Worm (Caenorhabditis elegans) whole organism, L1 larva: ENCODE measurements around the gene Y45G5AM.7.

Experiments
- C04F5.9 ChIP-seq: sonication (generic microtip); optimal IDR thresholded peaks from 2 replicates; lab custom pipeline; 2016; ENCODE audit warnings: missing genetic modification characterization, missing compliant biosample characterization
- C16A3.4 ChIP-seq: fragments of 150-350 bp; optimal IDR thresholded peaks from 2 replicates; lab custom pipeline; 2014; ENCODE audit warnings: missing biosample characterization, missing genetic modification characterization
- F16B12.6 ChIP-seq: fragments of 150-350 bp; optimal IDR thresholded peaks from 2 replicates; lab custom pipeline; 2014; ENCODE audit warnings: missing biosample characterization, missing genetic modification characterization
- aha-1 ChIP-seq: fragments of 150-350 bp; optimal IDR thresholded peaks from 2 replicates; lab custom pipeline; 2014; ENCODE audit warnings: missing biosample characterization, missing genetic modification characterization
- alr-1 ChIP-seq: fragments of 200-800 bp; sonication (Bioruptor generic); optimal IDR thresholded peaks from 2 replicates; lab custom pipeline; 2018; ENCODE audit warnings: borderline replicate concordance, mild to moderate bottlenecking, missing genetic modification characterization, missing compliant biosample characterization
- ama-1 ChIP-seq: fragments of 150-350 bp; optimal IDR thresholded peaks from 2 replicates; lab custom pipeline; 2014
- ceh-8 ChIP-seq: fragments of 200-800 bp; sonication (Bioruptor generic); optimal IDR thresholded peaks from 2 replicates; lab custom pipeline; 2018; ENCODE audit warnings: mild to moderate bottlenecking, missing genetic modification characterization, moderate library complexity, missing compliant biosample characterization
- ceh-88 ChIP-seq: fragments of 200-800 bp; sonication (Bioruptor generic); IDR thresholded peaks from 2 replicates; pipeline ENCODE4 v1.3.6; 2022; ENCODE audit warnings: missing genetic modification characterization, missing compliant biosample characterization
- dsc-1 ChIP-seq: sonication (generic microtip); optimal IDR thresholded peaks from 2 replicates; lab custom pipeline; 2016; ENCODE audit warnings: mild to moderate bottlenecking, missing genetic modification characterization, missing compliant biosample characterization
- efl-1 ChIP-seq, 4 experiments: fragments of 150-350 bp; optimal IDR thresholded peaks in 3 of 4; peaks in 1 of 4; 1 replicate in 1 of 4; 2 replicates in 3 of 4; lab custom pipeline; 2014; ENCODE audit warnings: missing biosample characterization in 2 of 4, missing genetic modification characterization in 2 of 4, missing genetic modification reagents in 2 of 4
- egl-27 ChIP-seq, 2 experiments: fragments of 150-350 bp in 1 of 2; sonication (generic microtip); optimal IDR thresholded peaks; 3 replicates each; lab custom pipeline; 2017 to 2018; ENCODE audit warnings: missing biosample characterization in 2 of 2, missing genetic modification characterization in 2 of 2, missing genetic modification reagents in 2 of 2
- elt-2 ChIP-seq: sonication (generic microtip); optimal IDR thresholded peaks from 2 replicates; lab custom pipeline; 2016; ENCODE audit warnings: missing genetic modification characterization, mild to moderate bottlenecking, inconsistent platforms, missing compliant biosample characterization, missing genetic modification reagents
- fkh-10 ChIP-seq: sonication (generic microtip); optimal IDR thresholded peaks from 2 replicates; lab custom pipeline; 2017; ENCODE audit warnings: missing biosample characterization, missing genetic modification reagents, missing genetic modification characterization
- fkh-8 ChIP-seq: sonication (generic microtip); optimal IDR thresholded peaks from 2 replicates; lab custom pipeline; 2016; ENCODE audit warnings: mild to moderate bottlenecking, missing genetic modification characterization, missing compliant biosample characterization
- fos-1 ChIP-seq: fragments of 150-350 bp; optimal IDR thresholded peaks from 2 replicates; lab custom pipeline; 2014; ENCODE audit warnings: missing biosample characterization, missing genetic modification characterization
- grh-1 ChIP-seq: fragments of 200-800 bp; sonication (Bioruptor generic); IDR thresholded peaks from 2 replicates; pipeline ENCODE4 v1.3.6; 2022; ENCODE audit warnings: missing genetic modification reagents, missing genetic modification characterization, missing compliant biosample characterization
- hpl-2 ChIP-seq: fragments of 150-350 bp; optimal IDR thresholded peaks from 2 replicates; lab custom pipeline; 2014; ENCODE audit warnings: missing biosample characterization, missing genetic modification reagents, missing genetic modification characterization
- irx-1 ChIP-seq: sonication (generic microtip); optimal IDR thresholded peaks from 2 replicates; lab custom pipeline; 2016; ENCODE audit warnings: missing genetic modification characterization, missing compliant biosample characterization
- isw-1 ChIP-seq: fragments of 200-800 bp; sonication (Bioruptor generic); IDR thresholded peaks from 2 replicates; pipeline ENCODE4 v1.3.6; 2022; ENCODE audit warnings: missing genetic modification characterization, missing compliant biosample characterization
- jun-1 ChIP-seq: fragments of 150-350 bp; optimal IDR thresholded peaks from 2 replicates; lab custom pipeline; 2014; ENCODE audit warnings: missing biosample characterization, missing genetic modification reagents, missing genetic modification characterization
- lin-14 ChIP-seq: fragments of 200-800 bp; sonication (Bioruptor generic); optimal IDR thresholded peaks from 2 replicates; lab custom pipeline; 2018; ENCODE audit warnings: mild to moderate bottlenecking, missing genetic modification characterization, moderate library complexity, missing compliant biosample characterization
- lin-15B ChIP-seq: fragments of 150-350 bp; sonication (generic microtip); optimal IDR thresholded peaks from 3 replicates; lab custom pipeline; 2014; ENCODE audit warnings: missing biosample characterization, missing genetic modification characterization
- lin-35 ChIP-seq, 2 experiments: fragments of 150-350 bp; optimal IDR thresholded peaks; 2 replicates each; lab custom pipeline; 2014; ENCODE audit warnings: missing biosample characterization in 2 of 2, missing genetic modification characterization in 2 of 2, missing genetic modification reagents in 2 of 2
- lin-39 ChIP-seq: fragments of 150-350 bp; optimal IDR thresholded peaks from 2 replicates; lab custom pipeline; 2014; ENCODE audit warnings: missing biosample characterization, missing genetic modification reagents, missing genetic modification characterization
- lir-3 ChIP-seq: sonication (generic microtip); optimal IDR thresholded peaks from 2 replicates; lab custom pipeline; 2016; ENCODE audit warnings: mild to moderate bottlenecking, missing genetic modification characterization, moderate library complexity, missing compliant biosample characterization; ENCODE audit not compliant: poor library complexity
- lsy-2 ChIP-seq, 2 experiments: fragments of 150-350 bp; optimal IDR thresholded peaks; 2 replicates each; lab custom pipeline; 2014; ENCODE audit warnings: missing biosample characterization in 2 of 2, missing genetic modification characterization in 2 of 2
- nhr-11 ChIP-seq: fragments of 150-350 bp; optimal IDR thresholded peaks from 2 replicates; lab custom pipeline; 2014; ENCODE audit warnings: missing biosample characterization, missing genetic modification characterization
- nhr-19 ChIP-seq: fragments of 200-800 bp; sonication (Bioruptor generic); conservative IDR thresholded peaks from 2 replicates; pipeline ENCODE4 v1.3.6; 2022; ENCODE audit warnings: missing genetic modification characterization, missing compliant biosample characterization
- nhr-237 ChIP-seq: fragments of 150-350 bp; optimal IDR thresholded peaks from 2 replicates; lab custom pipeline; 2014; ENCODE audit warnings: missing biosample characterization, missing genetic modification characterization
- nhr-71 ChIP-seq: sonication (generic microtip); optimal IDR thresholded peaks from 2 replicates; lab custom pipeline; 2016; ENCODE audit warnings: mild to moderate bottlenecking, missing genetic modification characterization, moderate library complexity, missing compliant biosample characterization
- nhr-76 ChIP-seq: sonication (generic microtip); optimal IDR thresholded peaks from 2 replicates; lab custom pipeline; 2017; ENCODE audit warnings: missing biosample characterization, missing genetic modification characterization
- nhr-85 ChIP-seq: sonication (generic microtip); peaks from one replicate; lab custom pipeline; 2016; ENCODE audit warnings: missing genetic modification characterization, inconsistent platforms, missing compliant biosample characterization
- nhr-90 ChIP-seq: sonication (generic microtip); optimal IDR thresholded peaks from 2 replicates; lab custom pipeline; 2016; ENCODE audit warnings: mild to moderate bottlenecking, missing genetic modification characterization, missing compliant biosample characterization; ENCODE audit not compliant: poor library complexity
- pag-3 ChIP-seq: sonication (generic microtip); optimal IDR thresholded peaks from 2 replicates; lab custom pipeline; 2017; ENCODE audit warnings: missing genetic modification characterization, mild to moderate bottlenecking, missing compliant biosample characterization, antibody characterized with exemption, borderline replicate concordance; ENCODE audit not compliant: insufficient read depth
- pqm-1 ChIP-seq: sonication (generic microtip); optimal IDR thresholded peaks from 3 replicates; lab custom pipeline; 2017; ENCODE audit warnings: missing biosample characterization, missing genetic modification characterization
- snu-23 ChIP-seq: sonication (generic microtip); optimal IDR thresholded peaks from 2 replicates; lab custom pipeline; 2016; ENCODE audit warnings: missing genetic modification characterization, missing compliant biosample characterization
- sox-4 ChIP-seq: sonication (generic microtip); optimal IDR thresholded peaks from 2 replicates; lab custom pipeline; 2016; ENCODE audit warnings: missing genetic modification characterization, missing compliant biosample characterization
- sptf-1 ChIP-seq: fragments of 150-350 bp; optimal IDR thresholded peaks from 2 replicates; lab custom pipeline; 2014; ENCODE audit warnings: missing biosample characterization, missing genetic modification characterization
- tbx-2 ChIP-seq: sonication (generic microtip); optimal IDR thresholded peaks from 2 replicates; lab custom pipeline; 2016; ENCODE audit warnings: missing genetic modification characterization, missing compliant biosample characterization
- unc-30 ChIP-seq: sonication (generic microtip); optimal IDR thresholded peaks from 2 replicates; lab custom pipeline; 2017; ENCODE audit warnings: missing biosample characterization, missing genetic modification characterization
- unc-62 ChIP-seq: fragments of 150-350 bp; optimal IDR thresholded peaks from 2 replicates; lab custom pipeline; 2014; ENCODE audit warnings: missing biosample characterization, missing genetic modification reagents, missing genetic modification characterization
- unc-86 ChIP-seq: sonication (generic microtip); optimal IDR thresholded peaks from 2 replicates; lab custom pipeline; 2016; ENCODE audit warnings: missing genetic modification characterization, missing compliant biosample characterization
- unc-98 ChIP-seq: fragments of 200-800 bp; sonication (Bioruptor generic); IDR thresholded peaks from 2 replicates; pipeline ENCODE4 v1.3.6; 2022; ENCODE audit warnings: missing genetic modification characterization, missing compliant biosample characterization
- zag-1 ChIP-seq: fragments of 150-350 bp; optimal IDR thresholded peaks from 2 replicates; lab custom pipeline; 2014; ENCODE audit warnings: missing biosample characterization, missing genetic modification characterization
- ztf-11 ChIP-seq, 2 experiments: sonication (generic microtip); optimal IDR thresholded peaks; 2 replicates each; lab custom pipeline; 2016 to 2017; ENCODE audit warnings: missing genetic modification characterization in 2 of 2, missing biosample characterization in 1 of 2, missing compliant biosample characterization in 1 of 2
- ztf-4 ChIP-seq: fragments of 150-350 bp; optimal IDR thresholded peaks from 2 replicates; lab custom pipeline; 2014; ENCODE audit warnings: missing biosample characterization, missing genetic modification characterization

Y45G5AM.7 gene

ce11 chrV:4143034-4143433 lies 27.0 kb downstream of the Y45G5AM.7 start (continued):
- TF ChIP-seq jun-1 (tag; lab: Kevin White, UChicago) (peak; percentile 26), isw-1 (GFP tag; lab: Robert Waterston, UW) (peak; percentile 83), nhr-11 (tag; lab: Kevin White, UChicago) (peak; percentile 20), unc-98 (GFP tag; lab: Robert Waterston, UW) (no peak), lin-35 (GFP tag; optimal IDR thresholded peaks at IDR 0.05; lab: Kevin White, UChicago) (peak; percentile 81 to 86), aha-1 (peak; percentile 70), fkh-10 (peak; percentile 22)

- TF ChIP-seq hpl-2 (GFP tag; lab: Kevin White, UChicago), result no peak
- no peak for TF ChIP-seq pag-3 (tag; lab: Kevin White, UChicago)
- TF ChIP-seq pqm-1 (tag; lab: Kevin White, UChicago), result no peak
- TF ChIP-seq nhr-19 (GFP tag; lab: Robert Waterston, UW), result no peak
- no peak for TF ChIP-seq sptf-1 (tag; lab: Kevin White, UChicago)
- no peak for TF ChIP-seq fos-1 (tag; lab: Kevin White, UChicago)
- TF ChIP-seq lin-14 (GFP tag; lab: Kevin White, UChicago), result no peak
- no peak for TF ChIP-seq fkh-10
- no peak for TF ChIP-seq nhr-90 (tag; lab: Kevin White, UChicago)
- TF ChIP-seq nhr-85 (tag; lab: Kevin White, UChicago), result no peak
- TF ChIP-seq sox-4, result no peak
- no peak for TF ChIP-seq C16A3.4 (tag; lab: Kevin White, UChicago)
- no peak for TF ChIP-seq lsy-2 (tag; optimal IDR thresholded peaks at IDR 0.05; lab: Kevin White, UChicago)
- no peak for TF ChIP-seq ztf-11 (tag; optimal IDR thresholded peaks at IDR 0.05; lab: Kevin White, UChicago)
- no peak for TF ChIP-seq nhr-71 (tag; lab: Kevin White, UChicago)
- TF ChIP-seq isw-1 (GFP tag; lab: Robert Waterston, UW), result no peak
- TF ChIP-seq lin-35 (GFP tag; optimal IDR thresholded peaks at IDR 0.05; lab: Kevin White, UChicago), result no peak
- no peak for TF ChIP-seq jun-1 (tag; lab: Kevin White, UChicago)
Observed at ce11 chrV:4138688-4139087, 31.4 kb downstream of the Y45G5AM.7 start, which contains the start of gene lgc-29. Gene lgc-29, plus strand, starts transcription at chrV:4138988.

ce11 chrV:4134728-4135127 lies 35.3 kb downstream of the Y45G5AM.7 start, which contains the start of gene lgc-1:
Gene lgc-1, plus strand, starts transcription at chrV:4135028.
- TF ChIP-seq C04F5.9 (tag; lab: Kevin White, UChicago) (no peak), zag-1 (tag; lab: Kevin White, UChicago) (no peak), nhr-237 (tag; lab: Kevin White, UChicago) (no peak), unc-62 (no peak), ama-1 (lab: Kevin White, UChicago) (no peak), ceh-8 (no peak), F16B12.6 (tag; lab: Kevin White, UChicago) (no peak), hpl-2 (GFP tag; lab: Kevin White, UChicago) (no peak), dsc-1 (no peak), nhr-71 (tag; lab: Kevin White, UChicago) (no peak), irx-1 (tag; lab: Kevin White, UChicago) (no peak), elt-2 (no peak), nhr-11 (tag; lab: Kevin White, UChicago) (no peak), egl-27 (tag; optimal IDR thresholded peaks at IDR 0.05; lab: Kevin White, UChicago) (no peak), ztf-4 (no peak), aha-1 (no peak), alr-1 (tag; lab: Kevin White, UChicago) (no peak), tbx-2 (tag; lab: Kevin White, UChicago) (no peak), ceh-88 (GFP tag; lab: Robert Waterston, UW) (no peak)

ce11 chrV:4131471-4131939 lies 38.5 kb downstream of the Y45G5AM.7 start, which contains the start of gene nhr-57:
Gene nhr-57, plus strand, starts transcription at chrV:4131889.
- TF ChIP-seq unc-30 (no peak), efl-1 (optimal IDR thresholded peaks at IDR 0.05; lab: Kevin White, UChicago) (peak; percentile 50 to 54), efl-1 (GFP tag; optimal IDR thresholded peaks at IDR 0.05 in 1 of 2; lab: Kevin White, UChicago) (peak in 1 of 2 experiments; percentile 92), grh-1 (GFP tag; lab: Robert Waterston, UW) (peak; percentile 57), lin-15B (tag; lab: Kevin White, UChicago) (no peak), ceh-88 (GFP tag; lab: Robert Waterston, UW) (0 out of 2 replicates have a peak, but pooled peaks have one; percentile 24), dsc-1 (no peak), lsy-2 (tag; optimal IDR thresholded peaks at IDR 0.05; lab: Kevin White, UChicago) (no peak), egl-27 (tag; optimal IDR thresholded peaks at IDR 0.05; lab: Kevin White, UChicago) (peak in 1 of 2 experiments; percentile 7), sox-4 (no peak), fkh-8 (peak; percentile 51), snu-23 (GFP tag; lab: Kevin White, UChicago) (peak; percentile 76), lir-3 (peak; percentile 53), nhr-76 (tag; lab: Kevin White, UChicago) (no peak), unc-86 (no peak), elt-2 (peak; percentile 43), lin-39 (tag; lab: Kevin White, UChicago) (no peak), pqm-1 (tag; lab: Kevin White, UChicago) (no peak)
